Worm (Caenorhabditis elegans) whole organism, early embryonic: ENCODE measurements around the gene lsd-1.

Source experiments
- ama-1 ChIP-seq: fragments of 150-350 bp; optimal IDR thresholded peaks from 2 replicates; lab custom pipeline; 2014
- hmg-4 ChIP-seq: fragments of 200-800 bp; sonication (Bioruptor generic); optimal IDR thresholded peaks from 2 replicates; lab custom pipeline; 2018; ENCODE audit warnings: mild to moderate bottlenecking, missing genetic modification characterization, missing compliant biosample characterization
- hnd-1 ChIP-seq: sonication (generic microtip); optimal IDR thresholded peaks from 2 replicates; lab custom pipeline; 2016; ENCODE audit warnings: missing genetic modification characterization, missing compliant biosample characterization
- sea-1 ChIP-seq: fragments of 200-800 bp; sonication (Bioruptor generic); conservative IDR thresholded peaks from 2 replicates; pipeline ENCODE4 v1.3.6; 2022; ENCODE audit warnings: missing genetic modification characterization, missing compliant biosample characterization
- tra-4 ChIP-seq: sonication (generic microtip); optimal IDR thresholded peaks from 2 replicates; lab custom pipeline; 2017; ENCODE audit warnings: missing genetic modification characterization, missing compliant biosample characterization

- TF ChIP-seq hnd-1 (no peak), ama-1 (lab: Kevin White, UChicago) (no peak), tra-4 (tag; lab: Kevin White, UChicago) (no peak), hmg-4 (GFP tag; lab: Kevin White, UChicago) (no peak), sea-1 (GFP tag; lab: Robert Waterston, UW) (no peak)
Observed at ce11 chrX:11909168-11909567, 39.5 kb upstream of the lsd-1 start.
